Worm (Caenorhabditis elegans): ENCODE data around the gene F46C5.2.

ce11 chrII:8789828-8790558, 39.1 kb downstream of the F46C5.2 start, which contains the start of gene F07H5.13:
- TF ChIP-seq jun-1 (tag; optimal IDR thresholded peaks at IDR 0.05) (no peak), unc-98 (GFP tag; IDR thresholded peaks at IDR 0.05) (no peak), dpl-1 (GFP tag; optimal IDR thresholded peaks at IDR 0.05) (no peak), mep-1 (tag; optimal IDR thresholded peaks at IDR 0.05) (no peak), pqm-1 (tag; optimal IDR thresholded peaks at IDR 0.05) (no peak), unc-62 (GFP tag; optimal IDR thresholded peaks at IDR 0.05) (no peak), unc-30 (tag; optimal IDR thresholded peaks at IDR 0.05) (no peak), nhr-76 (tag; optimal IDR thresholded peaks at IDR 0.05) (no peak), tbx-2 (tag; optimal IDR thresholded peaks at IDR 0.05) (no peak), blmp-1 (tag; optimal IDR thresholded peaks at IDR 0.05) (peak; percentile 9)
